Fruit fly (Drosophila melanogaster) whole organism, embryonic: ENCODE measurements around the gene unc79.

Experiments
- Adf1 ChIP-seq: fragments of 200-800 bp; sonication (Bioruptor generic); IDR thresholded peaks from 2 replicates; pipeline ENCODE4 v1.3.6; 2022; ENCODE audit warnings: missing biosample characterization, missing genetic modification characterization
- Antp ChIP-seq: fragments of 200-800 bp; sonication (Bioruptor generic); optimal IDR thresholded peaks from 3 replicates; lab custom pipeline; 2016; ENCODE audit warnings: missing biosample characterization, missing genetic modification characterization
- BtbVII ChIP-seq: fragments of 200-800 bp; sonication (Bioruptor generic); optimal IDR thresholded peaks from 3 replicates; lab custom pipeline; 2017; ENCODE audit warnings: missing biosample characterization, mild to moderate bottlenecking, missing genetic modification characterization
- C15 ChIP-seq: fragments of 200-800 bp; sonication (Bioruptor generic); IDR thresholded peaks from 3 replicates; pipeline ENCODE4 v1.3.6; 2022; ENCODE audit warnings: missing biosample characterization, missing genetic modification characterization
- CG14014 ChIP-seq: fragments of 200-800 bp; sonication (Bioruptor generic); IDR thresholded peaks from 2 replicates; pipeline ENCODE4 v1.3.6; 2022; ENCODE audit warnings: missing biosample characterization, missing genetic modification characterization
- CG15269 ChIP-seq: fragments of 200-800 bp; sonication (Bioruptor generic); optimal IDR thresholded peaks from 2 replicates; lab custom pipeline; 2018; ENCODE audit warnings: missing biosample characterization, mild to moderate bottlenecking, missing genetic modification characterization, moderate library complexity
- CG17612 ChIP-seq: fragments of 200-800 bp; sonication (Bioruptor generic); IDR thresholded peaks from 2 replicates; pipeline ENCODE4 v1.3.6; 2022; ENCODE audit warnings: missing biosample characterization, missing genetic modification characterization
- CG2116 ChIP-seq: fragments of 200-800 bp; sonication (Bioruptor generic); optimal IDR thresholded peaks from 3 replicates; lab custom pipeline; 2018; ENCODE audit warnings: missing biosample characterization, mild to moderate bottlenecking, missing genetic modification characterization
- CG2678 ChIP-seq: fragments of 200-800 bp; sonication (Bioruptor generic); optimal IDR thresholded peaks from 3 replicates; lab custom pipeline; 2019; ENCODE audit warnings: missing biosample characterization, mild to moderate bottlenecking, missing genetic modification characterization, moderate library complexity
- CG30403 ChIP-seq: fragments of 200-800 bp; sonication (Bioruptor generic); optimal IDR thresholded peaks from 3 replicates; lab custom pipeline; 2016; ENCODE audit warnings: missing biosample characterization, missing genetic modification characterization
- CG31441 ChIP-seq: fragments of 200-800 bp; sonication (Bioruptor generic); IDR thresholded peaks from 2 replicates; pipeline ENCODE4 v1.3.6; 2022; ENCODE audit warnings: missing biosample characterization, missing genetic modification characterization
- CG32532 ChIP-seq: fragments of 200-800 bp; sonication (Bioruptor generic); IDR thresholded peaks from 2 replicates; pipeline ENCODE4 v1.3.6; 2022; ENCODE audit warnings: missing biosample characterization, missing genetic modification characterization
- CG32767 ChIP-seq: fragments of 200-800 bp; sonication (Bioruptor generic); IDR thresholded peaks from 2 replicates; pipeline ENCODE4 v1.3.6; 2022; ENCODE audit warnings: missing biosample characterization, missing genetic modification characterization
- CG3995 ChIP-seq: fragments of 200-800 bp; sonication (Bioruptor generic); optimal IDR thresholded peaks from 3 replicates; lab custom pipeline; 2016; ENCODE audit warnings: missing biosample characterization, missing genetic modification characterization
- CG6765 ChIP-seq: fragments of 200-800 bp; sonication (Bioruptor generic); optimal IDR thresholded peaks from 3 replicates; lab custom pipeline; 2017; ENCODE audit warnings: missing biosample characterization, mild to moderate bottlenecking, missing genetic modification characterization
- CG6854 ChIP-seq: fragments of 200-800 bp; sonication (Bioruptor generic); optimal IDR thresholded peaks from 3 replicates; lab custom pipeline; 2017; ENCODE audit warnings: missing biosample characterization, mild to moderate bottlenecking, missing genetic modification characterization
- CHES-1-like ChIP-seq: fragments of 200-800 bp; sonication (Bioruptor generic); optimal IDR thresholded peaks from 2 replicates; lab custom pipeline; 2016; ENCODE audit warnings: missing biosample characterization, missing genetic modification characterization
- CoRest ChIP-seq: fragments of 200-800 bp; sonication (Bioruptor generic); optimal IDR thresholded peaks from 3 replicates; lab custom pipeline; 2018; ENCODE audit warnings: missing biosample characterization, mild to moderate bottlenecking, missing genetic modification characterization, moderate library complexity
- Dbx ChIP-seq: fragments of 200-800 bp; sonication (Bioruptor generic); IDR thresholded peaks from 3 replicates; pipeline ENCODE4 v1.3.6; 2022; ENCODE audit warnings: missing biosample characterization, missing genetic modification characterization
- Deaf1 ChIP-seq: fragments of 200-800 bp; optimal IDR thresholded peaks from 3 replicates; lab custom pipeline; 2019; ENCODE audit warnings: missing biosample characterization, mild to moderate bottlenecking, missing genetic modification characterization, moderate library complexity
- Doc3 ChIP-seq: fragments of 200-800 bp; sonication (Bioruptor generic); IDR thresholded peaks from 3 replicates; pipeline ENCODE4 v1.3.6; 2022; ENCODE audit warnings: missing biosample characterization, missing genetic modification characterization; ENCODE audit not compliant: partially characterized antibody
- E2f2 ChIP-seq: fragments of 200-800 bp; sonication (Bioruptor generic); IDR thresholded peaks from 2 replicates; pipeline ENCODE4 v1.3.6; 2022; ENCODE audit warnings: missing biosample characterization, missing genetic modification characterization
- Fer3 ChIP-seq: fragments of 200-800 bp; sonication (Bioruptor generic); optimal IDR thresholded peaks from 2 replicates; lab custom pipeline; 2018; ENCODE audit warnings: missing biosample characterization, mild to moderate bottlenecking, missing genetic modification characterization, moderate library complexity
- HHEX ChIP-seq: fragments of 200-800 bp; sonication (Bioruptor generic); optimal IDR thresholded peaks from 3 replicates; lab custom pipeline; 2017; ENCODE audit warnings: missing biosample characterization, mild to moderate bottlenecking, missing genetic modification characterization, missing genetic modification reagents
- HmgD ChIP-seq: fragments of 200-800 bp; sonication (Bioruptor generic); optimal IDR thresholded peaks from 3 replicates; lab custom pipeline; 2016; ENCODE audit warnings: missing biosample characterization, missing genetic modification characterization
- NK7.1 ChIP-seq: fragments of 200-800 bp; sonication (Bioruptor generic); optimal IDR thresholded peaks from 3 replicates; lab custom pipeline; 2016; ENCODE audit warnings: missing biosample characterization, missing genetic modification characterization
- Nf-YC ChIP-seq: fragments of 200-800 bp; optimal IDR thresholded peaks from 3 replicates; lab custom pipeline; 2019; ENCODE audit warnings: missing biosample characterization, mild to moderate bottlenecking, missing genetic modification characterization, moderate library complexity
- Opbp ChIP-seq: fragments of 200-800 bp; sonication (Bioruptor generic); IDR thresholded peaks from 3 replicates; pipeline ENCODE4 v1.3.6; 2022; ENCODE audit warnings: missing biosample characterization, missing genetic modification characterization; ENCODE audit not compliant: partially characterized antibody
- Sox102F ChIP-seq: fragments of 200-800 bp; sonication (Bioruptor generic); optimal IDR thresholded peaks from 2 replicates; lab custom pipeline; 2018; ENCODE audit warnings: missing biosample characterization, mild to moderate bottlenecking, missing genetic modification characterization, moderate library complexity
- Xrp1 ChIP-seq: fragments of 200-800 bp; sonication (Bioruptor generic); IDR thresholded peaks from 2 replicates; pipeline ENCODE4 v1.3.6; 2022; ENCODE audit warnings: missing biosample characterization, missing genetic modification characterization
- ap ChIP-seq: fragments of 200-800 bp; sonication (Bioruptor generic); IDR thresholded peaks from 2 replicates; pipeline ENCODE4 v1.3.6; 2022; ENCODE audit warnings: missing biosample characterization, missing genetic modification characterization
- ase ChIP-seq: fragments of 200-800 bp; sonication (Bioruptor generic); IDR thresholded peaks from 3 replicates; pipeline ENCODE4 v1.3.6; 2022; ENCODE audit warnings: missing biosample characterization, missing genetic modification characterization
- ato ChIP-seq: fragments of 200-800 bp; sonication (Bioruptor generic); IDR thresholded peaks from 2 replicates; pipeline ENCODE4 v1.3.6; 2022; ENCODE audit warnings: missing biosample characterization, missing genetic modification characterization; ENCODE audit not compliant: partially characterized antibody
- cas ChIP-seq: fragments of 200-800 bp; sonication (Bioruptor generic); IDR thresholded peaks from 2 replicates; pipeline ENCODE4 v1.3.6; 2022; ENCODE audit warnings: missing biosample characterization, missing genetic modification characterization
- dati ChIP-seq: fragments of 200-800 bp; sonication (Bioruptor generic); IDR thresholded peaks from 2 replicates; pipeline ENCODE4 v1.3.6; 2022; ENCODE audit warnings: missing biosample characterization, missing genetic modification characterization
- dpn ChIP-seq, 2 experiments: fragments of 200-800 bp; sonication (Bioruptor generic); optimal IDR thresholded peaks; 3 replicates each; lab custom pipeline; 2016; ENCODE audit warnings: missing biosample characterization in 2 of 2, missing genetic modification characterization in 2 of 2
- ems ChIP-seq: fragments of 200-800 bp; sonication (Bioruptor generic); optimal IDR thresholded peaks from 3 replicates; lab custom pipeline; 2016; ENCODE audit warnings: missing biosample characterization, missing genetic modification characterization
- ftz-f1 ChIP-seq: fragments of 200-800 bp; sonication (Bioruptor generic); optimal IDR thresholded peaks from 2 replicates; lab custom pipeline; 2016; ENCODE audit warnings: missing biosample characterization, missing genetic modification characterization
- gcm ChIP-seq: fragments of 200-800 bp; sonication (Bioruptor generic); optimal IDR thresholded peaks from 2 replicates; lab custom pipeline; 2019; ENCODE audit warnings: missing biosample characterization, mild to moderate bottlenecking, missing genetic modification characterization, moderate library complexity
- gfzf ChIP-seq: fragments of 200-800 bp; sonication (Bioruptor generic); optimal IDR thresholded peaks from 2 replicates; lab custom pipeline; 2016; ENCODE audit warnings: missing biosample characterization, mild to moderate bottlenecking, missing genetic modification characterization, moderate library complexity
- grau ChIP-seq: fragments of 200-800 bp; optimal IDR thresholded peaks from 3 replicates; lab custom pipeline; 2019; ENCODE audit warnings: missing biosample characterization, mild to moderate bottlenecking, missing genetic modification characterization, moderate library complexity
- lab ChIP-seq: fragments of 200-800 bp; sonication (Bioruptor generic); optimal IDR thresholded peaks from 3 replicates; lab custom pipeline; 2017; ENCODE audit warnings: missing biosample characterization, missing genetic modification characterization, mild to moderate bottlenecking, moderate library complexity, missing genetic modification reagents
- nerfin-2 ChIP-seq: fragments of 200-800 bp; sonication (Bioruptor generic); IDR thresholded peaks from 2 replicates; pipeline ENCODE4 v1.3.6; 2022; ENCODE audit warnings: missing biosample characterization, missing genetic modification characterization; ENCODE audit not compliant: partially characterized antibody
- sima ChIP-seq: fragments of 200-800 bp; sonication (Bioruptor generic); optimal IDR thresholded peaks from 2 replicates; lab custom pipeline; 2016; ENCODE audit warnings: missing biosample characterization, missing genetic modification characterization
- tin ChIP-seq: fragments of 200-800 bp; sonication (Bioruptor generic); optimal IDR thresholded peaks from 3 replicates; lab custom pipeline; 2016; ENCODE audit warnings: missing biosample characterization, missing genetic modification characterization
- tna ChIP-seq: fragments of 200-800 bp; sonication (Bioruptor generic); IDR thresholded peaks from 2 replicates; pipeline ENCODE4 v1.3.6; 2022; ENCODE audit warnings: missing biosample characterization, missing genetic modification characterization; ENCODE audit not compliant: partially characterized antibody
- tup ChIP-seq: fragments of 200-800 bp; sonication (Bioruptor generic); optimal IDR thresholded peaks from 2 replicates; lab custom pipeline; 2016; ENCODE audit warnings: missing biosample characterization, mild to moderate bottlenecking, missing genetic modification characterization, moderate library complexity
- unc-4 ChIP-seq: fragments of 200-800 bp; sonication (Bioruptor generic); IDR thresholded peaks from 2 replicates; pipeline ENCODE4 v1.3.6; 2022; ENCODE audit warnings: missing biosample characterization, missing genetic modification characterization; ENCODE audit not compliant: partially characterized antibody
- zfh1 ChIP-seq: fragments of 200-800 bp; sonication (Bioruptor generic); IDR thresholded peaks from 3 replicates; pipeline ENCODE4 v1.3.6; 2022; ENCODE audit warnings: missing biosample characterization, missing genetic modification characterization

Gene unc79

DNA sequence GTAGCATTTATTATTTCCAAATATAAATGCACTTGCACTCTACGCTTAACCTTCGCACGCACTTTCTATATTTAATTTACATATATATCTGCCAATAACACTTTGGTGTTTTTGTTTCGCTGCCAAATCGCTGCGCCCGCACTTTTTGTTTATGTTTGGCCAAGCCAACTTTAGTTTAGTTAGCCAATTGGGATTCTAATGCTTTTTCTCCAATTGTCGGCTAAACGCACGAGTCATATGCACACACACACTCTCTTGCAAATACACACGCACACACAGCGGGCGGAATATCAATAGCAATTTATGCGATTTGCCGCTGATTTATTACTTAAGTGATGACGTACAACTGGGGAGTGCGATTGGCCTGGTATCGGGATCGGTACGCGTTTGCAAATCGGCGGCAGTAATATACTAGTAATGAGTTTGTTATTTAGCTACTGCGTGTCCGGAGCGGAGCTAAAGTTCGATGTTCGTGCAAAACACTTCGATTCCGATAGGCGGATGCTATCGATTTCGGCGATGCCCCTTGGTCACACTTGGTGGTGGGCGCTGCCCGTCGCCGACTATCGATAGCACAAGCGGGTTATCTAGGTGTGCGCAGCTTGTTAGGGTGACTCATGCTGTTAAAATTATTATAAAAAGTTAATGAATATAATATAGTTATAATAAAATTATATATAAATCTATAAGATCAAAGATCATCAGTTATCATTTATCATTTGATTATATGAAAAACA is 19.6 kb downstream of the unc79 start, which contains the start of gene vib (continued):
- TF ChIP-seq dpn (GFP tag; optimal IDR thresholded peaks at IDR 0.05; lab: Kevin White, UChicago) (peak; percentile 1 to 61), nerfin-2 (GFP tag; lab: Robert Waterston, UW) (peak; percentile 93), tup (peak; percentile 26), C15 (GFP tag; lab: Robert Waterston, UW) (no peak), HHEX (GFP tag; lab: Kevin White, UChicago) (peak; percentile 57), Deaf1 (tag; lab: Kevin White, UChicago) (peak; percentile 50), ftz-f1 (GFP tag; lab: Kevin White, UChicago) (no peak), CG6854 (GFP tag; lab: Kevin White, UChicago) (peak; percentile 57), CHES-1-like (peak; percentile 45), CG17612 (no peak), zfh1 (GFP tag; lab: Robert Waterston, UW) (peak; percentile 66; the same call in 2 of the 3 replicates), Antp (no peak), CG6765 (GFP tag; lab: Kevin White, UChicago) (peak; percentile 61), CoRest (tag; lab: Kevin White, UChicago) (peak; percentile 69), Sox102F (GFP tag; lab: Kevin White, UChicago) (peak; percentile 43), CG2678 (tag; lab: Kevin White, UChicago) (peak; percentile 72), CG15269 (peak; percentile 62), tna (peak; percentile 96), gfzf (GFP tag; lab: Kevin White, UChicago) (peak; percentile 46), CG2116 (GFP tag; lab: Kevin White, UChicago) (peak; percentile 76), Opbp (GFP tag; lab: Robert Waterston, UW) (peak; percentile 95), CG14014 (GFP tag; lab: Robert Waterston, UW) (peak; percentile 21; the same call in 1 of the 2 replicates), Xrp1 (GFP tag; lab: Robert Waterston, UW) (peak; percentile 73), HmgD (GFP tag; lab: Kevin White, UChicago) (no peak), Fer3 (tag; lab: Kevin White, UChicago) (peak; percentile 53), CG3995 (GFP tag; lab: Kevin White, UChicago) (peak; percentile 45), E2f2 (peak; percentile 76), ems (GFP tag; lab: Kevin White, UChicago) (peak; percentile 16), Adf1 (GFP tag; lab: Robert Waterston, UW) (peak; percentile 78), CG31441 (GFP tag; lab: Robert Waterston, UW) (peak; percentile 77), CG30403 (GFP tag; lab: Kevin White, UChicago) (peak; percentile 51), tin (GFP tag; lab: Kevin White, UChicago) (peak; percentile 45), gcm (GFP tag; lab: Kevin White, UChicago) (peak; percentile 52), cas (peak; percentile 57; the same call in 1 of the 2 replicates), unc-4 (GFP tag; lab: Robert Waterston, UW) (peak; percentile 89), ase (GFP tag; lab: Robert Waterston, UW) (no peak), BtbVII (GFP tag; lab: Kevin White, UChicago) (peak; percentile 49), lab (GFP tag; lab: Kevin White, UChicago) (peak; percentile 83), CG32767 (peak; percentile 54; the same call in 1 of the 2 replicates), Nf-YC (tag; lab: Kevin White, UChicago) (no peak), ap (GFP tag; lab: Robert Waterston, UW) (peak; percentile 28; the same call in 1 of the 2 replicates), ato (GFP tag; lab: Robert Waterston, UW) (peak; percentile 96), sima (GFP tag; lab: Kevin White, UChicago) (no peak), CG32532 (GFP tag; lab: Robert Waterston, UW) (peak; percentile 76), Dbx (peak; percentile 65; the same call in 2 of the 3 replicates), grau (peak; percentile 63), Doc3 (GFP tag; lab: Robert Waterston, UW) (peak; percentile 75), dati (GFP tag; lab: Robert Waterston, UW) (no peak), NK7.1 (GFP tag; lab: Kevin White, UChicago) (no peak)
